Fruit fly (Drosophila melanogaster) whole organism, embryonic: ENCODE measurements around the gene Or85c.

Experiments used
- Asciz ChIP-seq: fragments of 200-800 bp; sonication (Bioruptor generic); optimal IDR thresholded peaks from 2 replicates; lab custom pipeline; 2017; ENCODE audit warnings: missing biosample characterization, mild to moderate bottlenecking, missing genetic modification characterization, missing genetic modification reagents
- CG10267 ChIP-seq: fragments of 200-800 bp; sonication (Bioruptor generic); optimal IDR thresholded peaks from 2 replicates; lab custom pipeline; 2018; ENCODE audit warnings: missing biosample characterization, mild to moderate bottlenecking, missing genetic modification characterization, moderate library complexity
- CG12744 ChIP-seq: fragments of 200-800 bp; sonication (Bioruptor generic); optimal IDR thresholded peaks from 2 replicates; lab custom pipeline; 2016; ENCODE audit warnings: missing biosample characterization, missing genetic modification characterization
- CG13287 ChIP-seq: fragments of 200-800 bp; sonication (Bioruptor generic); IDR thresholded peaks from 2 replicates; pipeline ENCODE4 v1.3.6; 2022; ENCODE audit warnings: missing biosample characterization, missing genetic modification characterization; ENCODE audit not compliant: partially characterized antibody
- CG1529 ChIP-seq: fragments of 200-800 bp; sonication (Bioruptor generic); optimal IDR thresholded peaks from 3 replicates; lab custom pipeline; 2018; ENCODE audit warnings: missing biosample characterization, missing genetic modification characterization
- CG17829 ChIP-seq: fragments of 200-800 bp; optimal IDR thresholded peaks from 2 replicates; lab custom pipeline; 2019; ENCODE audit warnings: missing biosample characterization, mild to moderate bottlenecking, missing genetic modification characterization, moderate library complexity
- CG2120 ChIP-seq: fragments of 200-800 bp; sonication (Bioruptor generic); optimal IDR thresholded peaks from 3 replicates; lab custom pipeline; 2016; ENCODE audit warnings: missing biosample characterization, missing genetic modification characterization
- CG2199 ChIP-seq: fragments of 200-800 bp; sonication (Bioruptor generic); IDR thresholded peaks from 3 replicates; pipeline ENCODE4 v1.3.6; 2022; ENCODE audit warnings: missing biosample characterization, missing genetic modification characterization
- CG34224 ChIP-seq: fragments of 200-800 bp; sonication (Bioruptor generic); IDR thresholded peaks from 3 replicates; pipeline ENCODE4 v1.3.6; 2022; ENCODE audit warnings: missing biosample characterization, missing genetic modification characterization; ENCODE audit not compliant: partially characterized antibody
- CG3726 ChIP-seq: fragments of 200-800 bp; sonication (Bioruptor generic); IDR thresholded peaks from 3 replicates; pipeline ENCODE4, ENCODE4 v1.3.6; 2022; ENCODE audit warnings: missing biosample characterization, missing genetic modification characterization
- CG3847 ChIP-seq: fragments of 200-800 bp; sonication (Bioruptor generic); IDR thresholded peaks from 2 replicates; pipeline ENCODE4 v1.3.6; 2022; ENCODE audit warnings: missing biosample characterization, missing genetic modification characterization
- CG42726 ChIP-seq: fragments of 200-800 bp; sonication (Bioruptor generic); IDR thresholded peaks from 2 replicates; pipeline ENCODE4 v1.3.6; 2022; ENCODE audit warnings: missing biosample characterization, missing genetic modification characterization; ENCODE audit not compliant: partially characterized antibody
- CG6175 ChIP-seq: fragments of 200-800 bp; sonication (Bioruptor generic); IDR thresholded peaks from 3 replicates; pipeline ENCODE4 v1.3.6; 2022; ENCODE audit warnings: missing biosample characterization, missing genetic modification characterization
- CG6254 ChIP-seq: fragments of 200-800 bp; sonication (Bioruptor generic); optimal IDR thresholded peaks from 3 replicates; lab custom pipeline; 2017; ENCODE audit warnings: mild to moderate bottlenecking, missing biosample characterization, missing genetic modification reagents, missing genetic modification characterization
- CG6689 ChIP-seq: fragments of 200-800 bp; sonication (Bioruptor generic); IDR thresholded peaks from 2 replicates; pipeline ENCODE4 v1.3.6; 2022; ENCODE audit warnings: missing biosample characterization, missing genetic modification characterization
- CG7928 ChIP-seq: fragments of 200-800 bp; sonication (Bioruptor generic); optimal IDR thresholded peaks from 2 replicates; lab custom pipeline; 2017; ENCODE audit warnings: missing biosample characterization, mild to moderate bottlenecking, missing genetic modification characterization
- CG9727 ChIP-seq: fragments of 200-800 bp; sonication (Bioruptor generic); optimal IDR thresholded peaks from 3 replicates; lab custom pipeline; 2017; ENCODE audit warnings: missing biosample characterization, mild to moderate bottlenecking, missing genetic modification characterization
- CG9797 ChIP-seq: fragments of 200-800 bp; sonication (Bioruptor generic); optimal IDR thresholded peaks from 3 replicates; lab custom pipeline; 2018; ENCODE audit warnings: missing biosample characterization, mild to moderate bottlenecking, missing genetic modification characterization
- CG9876 ChIP-seq: fragments of 200-800 bp; sonication (Bioruptor generic); optimal IDR thresholded peaks from 2 replicates; lab custom pipeline; 2016; ENCODE audit warnings: missing biosample characterization, missing genetic modification characterization
- CG9932 ChIP-seq: fragments of 200-800 bp; sonication (Bioruptor generic); IDR thresholded peaks from 2 replicates; pipeline ENCODE4 v1.3.6; 2022; ENCODE audit warnings: missing biosample characterization, missing genetic modification characterization
- Dfd ChIP-seq, 2 experiments: fragments of >200 bp; optimal IDR thresholded peaks; 2 replicates each; lab custom pipeline; 2017; ENCODE audit warnings: missing biosample characterization in 2 of 2, missing genetic modification characterization in 2 of 2
- Dll ChIP-seq: fragments of 200-800 bp; sonication (Bioruptor generic); IDR thresholded peaks from 4 replicates; pipeline ENCODE4 v1.3.6; 2022; ENCODE audit warnings: missing biosample characterization, missing genetic modification characterization; ENCODE audit not compliant: partially characterized antibody
- E2f2 ChIP-seq: fragments of 200-800 bp; sonication (Bioruptor generic); IDR thresholded peaks from 2 replicates; pipeline ENCODE4 v1.3.6; 2022; ENCODE audit warnings: missing biosample characterization, missing genetic modification characterization
- HLH3B ChIP-seq: fragments of 200-800 bp; sonication (Bioruptor generic); IDR thresholded peaks from 2 replicates; pipeline ENCODE4 v1.3.6; 2022; ENCODE audit warnings: missing biosample characterization, missing genetic modification characterization
- Hsf ChIP-seq: fragments of 200-800 bp; sonication (Bioruptor generic); optimal IDR thresholded peaks from 3 replicates; lab custom pipeline; 2016; ENCODE audit warnings: missing biosample characterization, missing genetic modification characterization
- MBD-R2 ChIP-seq: fragments of 200-800 bp; sonication (Bioruptor generic); IDR thresholded peaks from 2 replicates; pipeline ENCODE4 v1.3.6; 2022; ENCODE audit warnings: missing biosample characterization, missing genetic modification characterization
- Meics ChIP-seq: fragments of 200-800 bp; sonication (Bioruptor generic); optimal IDR thresholded peaks from 2 replicates; lab custom pipeline; 2017; ENCODE audit warnings: missing biosample characterization, mild to moderate bottlenecking, missing genetic modification characterization
- Opbp ChIP-seq: fragments of 200-800 bp; sonication (Bioruptor generic); IDR thresholded peaks from 3 replicates; pipeline ENCODE4 v1.3.6; 2022; ENCODE audit warnings: missing biosample characterization, missing genetic modification characterization; ENCODE audit not compliant: partially characterized antibody
- YL-1 ChIP-seq: fragments of 200-800 bp; sonication (Bioruptor generic); optimal IDR thresholded peaks from 3 replicates; lab custom pipeline; 2017; ENCODE audit warnings: missing biosample characterization, mild to moderate bottlenecking, missing genetic modification characterization
- amos ChIP-seq: fragments of 200-800 bp; sonication (Bioruptor generic); IDR thresholded peaks from 2 replicates; pipeline ENCODE4 v1.3.6; 2022; ENCODE audit warnings: missing biosample characterization, missing genetic modification characterization; ENCODE audit not compliant: partially characterized antibody
- ato ChIP-seq: fragments of 200-800 bp; sonication (Bioruptor generic); IDR thresholded peaks from 2 replicates; pipeline ENCODE4 v1.3.6; 2022; ENCODE audit warnings: missing biosample characterization, missing genetic modification characterization; ENCODE audit not compliant: partially characterized antibody
- az2 ChIP-seq: fragments of 200-800 bp; sonication (Bioruptor generic); optimal IDR thresholded peaks from 3 replicates; lab custom pipeline; 2016; ENCODE audit warnings: missing biosample characterization, missing genetic modification characterization
- bab2 ChIP-seq: fragments of 200-800 bp; sonication (Bioruptor generic); optimal IDR thresholded peaks from 2 replicates; lab custom pipeline; 2016; ENCODE audit warnings: missing biosample characterization, missing genetic modification characterization
- dan ChIP-seq: fragments of 200-800 bp; sonication (Bioruptor generic); IDR thresholded peaks from 2 replicates; pipeline ENCODE4 v1.3.6; 2022; ENCODE audit warnings: missing biosample characterization, missing genetic modification characterization
- dm ChIP-seq: fragments of 200-800 bp; sonication (Bioruptor generic); optimal IDR thresholded peaks from 3 replicates; lab custom pipeline; 2016; ENCODE audit warnings: missing biosample characterization, missing genetic modification characterization
- ems ChIP-seq: fragments of 200-800 bp; sonication (Bioruptor generic); optimal IDR thresholded peaks from 3 replicates; lab custom pipeline; 2016; ENCODE audit warnings: missing biosample characterization, missing genetic modification characterization
- fd96Cb ChIP-seq: fragments of 200-800 bp; sonication (Bioruptor generic); optimal IDR thresholded peaks from 2 replicates; lab custom pipeline; 2018; ENCODE audit warnings: missing biosample characterization, mild to moderate bottlenecking, missing genetic modification characterization, moderate library complexity
- gce ChIP-seq: fragments of 200-800 bp; sonication (Bioruptor generic); IDR thresholded peaks from 3 replicates; pipeline ENCODE4 v1.3.6; 2022; ENCODE audit warnings: missing biosample characterization, missing genetic modification characterization
- hbn ChIP-seq: fragments of 200-800 bp; sonication (Bioruptor generic); IDR thresholded peaks from 2 replicates; pipeline ENCODE4 v1.3.6; 2022; ENCODE audit warnings: missing biosample characterization, missing genetic modification characterization; ENCODE audit not compliant: partially characterized antibody
- ind ChIP-seq: fragments of 200-800 bp; sonication (Bioruptor generic); optimal IDR thresholded peaks from 3 replicates; lab custom pipeline; 2016; ENCODE audit warnings: missing biosample characterization, missing genetic modification characterization
- nerfin-1 ChIP-seq: fragments of 200-800 bp; sonication (Bioruptor generic); optimal IDR thresholded peaks from 3 replicates; lab custom pipeline; 2019; ENCODE audit warnings: missing biosample characterization, mild to moderate bottlenecking, missing genetic modification characterization, moderate library complexity
- oc ChIP-seq: fragments of 200-800 bp; sonication (Bioruptor generic); optimal IDR thresholded peaks from 2 replicates; lab custom pipeline; 2018; ENCODE audit warnings: missing biosample characterization, mild to moderate bottlenecking, missing genetic modification characterization, moderate library complexity
- pan ChIP-seq, 4 experiments: fragments of >200 bp in 3 of 4; fragments of 200-800 bp in 1 of 4; sonication (Bioruptor generic) in 1 of 4; optimal IDR thresholded peaks in 3 of 4; IDR thresholded peaks in 1 of 4; 2 replicates each; pipeline versions ENCODE4 v1.3.6 to Lab custom; 2017 to 2022; ENCODE audit warnings: missing biosample characterization in 2 of 4, missing genetic modification characterization in 2 of 4, mixed read lengths in 1 of 4
- ranshi ChIP-seq: fragments of 200-800 bp; sonication (Bioruptor generic); IDR thresholded peaks from 2 replicates; pipeline ENCODE4 v1.3.6; 2022; ENCODE audit warnings: missing biosample characterization, missing genetic modification characterization
- sens ChIP-seq: fragments of 200-800 bp; sonication (Bioruptor generic); peaks from one replicate; lab custom pipeline; 2016; ENCODE audit warnings: missing biosample characterization, missing genetic modification characterization
- sens-2 ChIP-seq: fragments of 200-800 bp; sonication (Bioruptor generic); IDR thresholded peaks from 2 replicates; pipeline ENCODE4 v1.3.6; 2022; ENCODE audit warnings: missing biosample characterization, missing genetic modification characterization
- slbo ChIP-seq: fragments of 200-800 bp; sonication (Bioruptor generic); IDR thresholded peaks from 2 replicates; pipeline ENCODE4 v1.3.6; 2022; ENCODE audit warnings: missing biosample characterization, missing genetic modification characterization
- sob ChIP-seq: fragments of 200-800 bp; sonication (Bioruptor generic); IDR thresholded peaks from 2 replicates; pipeline ENCODE4 v1.3.6; 2022; ENCODE audit warnings: missing biosample characterization, missing genetic modification characterization
- tx ChIP-seq: fragments of 200-800 bp; sonication (Bioruptor generic); optimal IDR thresholded peaks from 2 replicates; lab custom pipeline; 2016; ENCODE audit warnings: missing biosample characterization, missing genetic modification characterization
- vvl ChIP-seq: fragments of 200-800 bp; sonication (Bioruptor generic); IDR thresholded peaks from 2 replicates; pipeline ENCODE4 v1.3.6; 2022; ENCODE audit warnings: missing biosample characterization, missing genetic modification characterization

The Or85c gene

DNA sequence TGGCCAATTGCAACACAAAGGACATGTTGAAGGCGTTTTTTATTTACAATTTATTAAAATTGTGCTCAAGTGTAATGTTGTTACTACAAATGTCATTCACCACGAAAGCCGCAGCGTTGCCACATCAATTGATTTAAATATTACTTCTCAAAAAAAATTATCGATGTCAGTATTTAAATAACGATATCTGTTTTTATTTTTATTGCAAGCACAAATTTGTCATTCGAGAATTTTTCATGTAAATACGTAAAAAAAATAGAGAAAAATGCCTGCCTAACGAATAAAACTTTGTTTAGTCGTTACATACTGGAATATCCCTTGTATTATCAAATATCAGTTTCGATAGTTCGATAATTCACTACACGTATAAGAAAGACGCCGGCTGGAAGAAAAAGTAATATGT lies 49.7 kb upstream of the Or85c start, which contains the start of the genes mRpS18A and CG31460 (continued):
- TF ChIP-seq dan (no peak), oc (no peak), amos (GFP tag; lab: Robert Waterston, UW) (peak; percentile 65), CG7928 (no peak), Dll (GFP tag; lab: Robert Waterston, UW) (peak; percentile 87), CG1529 (GFP tag; lab: Kevin White, UChicago) (no peak), CG2199 (GFP tag; lab: Robert Waterston, UW) (no peak), az2 (GFP tag; lab: Kevin White, UChicago) (no peak), CG6175 (GFP tag; lab: Robert Waterston, UW) (no peak), sens-2 (GFP tag; lab: Robert Waterston, UW) (no peak), Opbp (GFP tag; lab: Robert Waterston, UW) (peak; percentile 9; the same call in 1 of the 3 replicates), CG6254 (GFP tag; lab: Kevin White, UChicago) (no peak), nerfin-1 (tag; lab: Kevin White, UChicago) (no peak), CG3726 (GFP tag; lab: Robert Waterston, UW) (no peak), Dfd (GFP tag; optimal IDR thresholded peaks at IDR 0.05; lab: Kevin White, UChicago) (no peak), gce (GFP tag; lab: Robert Waterston, UW) (no peak), tx (GFP tag; lab: Kevin White, UChicago) (no peak), E2f2 (GFP tag; lab: Robert Waterston, UW) (peak; percentile 52), HLH3B (GFP tag; lab: Robert Waterston, UW) (peak; percentile 15; the same call in 1 of the 2 replicates), fd96Cb (tag; lab: Kevin White, UChicago) (no peak), dm (GFP tag; lab: Kevin White, UChicago) (no peak), ato (no peak), CG17829 (peak; percentile 32), ind (GFP tag; lab: Kevin White, UChicago) (peak; percentile 12), CG3847 (0 out of 2 replicates have a peak, but pooled peaks have one; percentile 8), CG10267 (tag; lab: Kevin White, UChicago) (peak; percentile 40), pan (optimal IDR thresholded peaks at IDR 0.05; lab: Kevin White, UChicago) (no peak), pan (GFP tag; optimal IDR thresholded peaks at IDR 0.05 in 1 of 2, IDR thresholded peaks at IDR 0.05 in 1 of 2) (peak in 1 of 2 experiments; percentile 22), CG42726 (GFP tag; lab: Robert Waterston, UW) (no peak), MBD-R2 (peak; percentile 49; the same call in 1 of the 2 replicates), CG2120 (peak; percentile 38), hbn (GFP tag; lab: Robert Waterston, UW) (peak; percentile 59; the same call in 1 of the 2 replicates), bab2 (GFP tag; lab: Kevin White, UChicago) (peak; percentile 7), slbo (GFP tag; lab: Robert Waterston, UW) (peak; percentile 57; the same call in 1 of the 2 replicates), vvl (peak; percentile 59; the same call in 1 of the 2 replicates), Asciz (GFP tag; lab: Kevin White, UChicago) (no peak), Meics (no peak), CG9797 (peak; percentile 1), CG34224 (GFP tag; lab: Robert Waterston, UW) (peak; percentile 70), YL-1 (peak; percentile 30), Hsf (GFP tag; lab: Kevin White, UChicago) (peak; percentile 21), sens (GFP tag; lab: Kevin White, UChicago) (peak; percentile 66), CG12744 (GFP tag; lab: Kevin White, UChicago) (no peak), sob (no peak), CG9932 (GFP tag; lab: Robert Waterston, UW) (peak; percentile 26; the same call in 1 of the 2 replicates), ranshi (GFP tag; lab: Robert Waterston, UW) (0 out of 2 replicates have a peak, but pooled peaks have one; percentile 24), CG9876 (GFP tag; lab: Kevin White, UChicago) (no peak), ems (GFP tag; lab: Kevin White, UChicago) (no peak), CG9727 (no peak), CG6689 (GFP tag; lab: Robert Waterston, UW) (0 out of 2 replicates have a peak, but pooled peaks have one; percentile 17), CG13287 (GFP tag; lab: Robert Waterston, UW) (peak; percentile 86)
